Fruit fly (Drosophila melanogaster): ENCODE data around the gene msn.

DNA sequence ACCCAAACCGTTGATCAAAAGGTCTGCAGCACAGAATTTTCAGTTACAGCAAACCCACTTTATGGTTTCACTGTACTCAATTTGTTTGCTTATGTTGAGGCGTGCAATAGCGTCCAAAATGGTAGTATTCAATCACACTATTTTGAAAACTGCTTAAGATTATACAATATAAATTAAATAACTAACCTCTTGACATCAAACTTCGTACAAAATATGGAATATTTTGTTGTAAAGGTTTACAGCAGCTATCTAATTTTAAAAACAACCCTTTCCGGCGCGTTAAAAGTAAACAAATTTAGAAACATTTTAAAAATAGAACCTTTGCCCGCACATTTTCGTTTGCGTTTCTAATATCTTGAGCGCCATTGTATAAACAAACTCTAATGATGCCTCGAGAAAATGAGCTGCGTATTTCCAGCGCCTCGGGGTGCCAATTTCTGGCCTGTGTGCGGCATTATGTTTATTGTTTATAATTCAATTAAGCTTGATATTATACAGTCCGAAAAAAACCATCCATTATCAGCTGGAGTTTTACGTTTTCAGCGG lies 4.5 kb upstream of the msn start:
- TF ChIP-seq Myc (optimal IDR thresholded peaks at IDR 0.05) (no peak), h (optimal IDR thresholded peaks at IDR 0.05) (no peak), insv (optimal IDR thresholded peaks at IDR 0.05) (no peak), ttk (optimal IDR thresholded peaks at IDR 0.05) (no peak), psq (optimal IDR thresholded peaks at IDR 0.05) (no peak)
